Fruit fly (Drosophila melanogaster) whole organism, embryonic: Measurements from ENCODE around the gene dsx.
A peak's percentile ranks its signal among the peaks of the same experiment; 100 is the strongest.

Experiments used
- CG10321 ChIP-seq: fragments of 200-800 bp; sonication (Bioruptor generic); IDR thresholded peaks from 2 replicates; pipeline ENCODE4 v1.3.6; 2022; ENCODE audit warnings: missing biosample characterization, missing genetic modification characterization
- CG10979 ChIP-seq: fragments of 200-800 bp; sonication (Bioruptor generic); optimal IDR thresholded peaks from 2 replicates; lab custom pipeline; 2018; ENCODE audit warnings: missing biosample characterization, mild to moderate bottlenecking, missing genetic modification characterization, moderate library complexity
- CG11504 ChIP-seq: fragments of 200-800 bp; sonication (Bioruptor generic); optimal IDR thresholded peaks from 3 replicates; lab custom pipeline; 2019; ENCODE audit warnings: missing biosample characterization, mild to moderate bottlenecking, missing genetic modification characterization, moderate library complexity
- CG11560 ChIP-seq: fragments of 200-800 bp; sonication (Bioruptor generic); IDR thresholded peaks from 3 replicates; pipeline ENCODE4 v1.3.6; 2022; ENCODE audit warnings: missing biosample characterization, missing genetic modification characterization
- CG12942 ChIP-seq: fragments of 200-800 bp; sonication (Bioruptor generic); optimal IDR thresholded peaks from 3 replicates; lab custom pipeline; 2016; ENCODE audit warnings: missing biosample characterization, missing genetic modification characterization
- CG13287 ChIP-seq: fragments of 200-800 bp; sonication (Bioruptor generic); IDR thresholded peaks from 2 replicates; pipeline ENCODE4 v1.3.6; 2022; ENCODE audit warnings: missing biosample characterization, missing genetic modification characterization; ENCODE audit not compliant: partially characterized antibody
- CG13424 ChIP-seq: fragments of 200-800 bp; sonication (Bioruptor generic); optimal IDR thresholded peaks from 2 replicates; lab custom pipeline; 2019; ENCODE audit warnings: missing biosample characterization, mild to moderate bottlenecking, missing genetic modification characterization, moderate library complexity
- CG16813 ChIP-seq: fragments of 200-800 bp; sonication (Bioruptor generic); IDR thresholded peaks from 3 replicates; pipeline ENCODE4 v1.3.6; 2022; ENCODE audit warnings: missing biosample characterization, missing genetic modification characterization; ENCODE audit not compliant: partially characterized antibody
- CG17359 ChIP-seq: fragments of 200-800 bp; sonication (Bioruptor generic); optimal IDR thresholded peaks from 3 replicates; lab custom pipeline; 2018; ENCODE audit warnings: missing biosample characterization, mild to moderate bottlenecking, missing genetic modification characterization, moderate library complexity
- CG18599 ChIP-seq: fragments of 200-800 bp; sonication (Bioruptor generic); optimal IDR thresholded peaks from 3 replicates; lab custom pipeline; 2017; ENCODE audit warnings: missing biosample characterization, missing genetic modification characterization, mild to moderate bottlenecking, moderate library complexity, missing genetic modification reagents
- CG2712 ChIP-seq: fragments of 200-800 bp; optimal IDR thresholded peaks from 3 replicates; lab custom pipeline; 2019; ENCODE audit warnings: missing biosample characterization, mild to moderate bottlenecking, missing genetic modification characterization, moderate library complexity
- CG31388 ChIP-seq: fragments of 200-800 bp; sonication (Bioruptor generic); optimal IDR thresholded peaks from 2 replicates; lab custom pipeline; 2016; ENCODE audit warnings: missing biosample characterization, missing genetic modification characterization
- CG3281 ChIP-seq: fragments of 200-800 bp; sonication (Bioruptor generic); optimal IDR thresholded peaks from 3 replicates; lab custom pipeline; 2017; ENCODE audit warnings: missing biosample characterization, mild to moderate bottlenecking, missing genetic modification characterization
- CG6683 ChIP-seq: fragments of 200-800 bp; sonication (Bioruptor generic); optimal IDR thresholded peaks from 2 replicates; lab custom pipeline; 2017; ENCODE audit warnings: missing biosample characterization, mild to moderate bottlenecking, missing genetic modification characterization, missing genetic modification reagents
- CG7372 ChIP-seq: fragments of 200-800 bp; sonication (Bioruptor generic); IDR thresholded peaks from 2 replicates; pipeline ENCODE4 v1.3.6; 2022; ENCODE audit warnings: missing biosample characterization, missing genetic modification characterization
- CTCF ChIP-seq: fragments of 200-800 bp; sonication (Bioruptor generic); optimal IDR thresholded peaks from 2 replicates; lab custom pipeline; 2017; ENCODE audit warnings: missing biosample characterization, mild to moderate bottlenecking, missing genetic modification characterization, moderate library complexity
- Fer3 ChIP-seq: fragments of 200-800 bp; sonication (Bioruptor generic); optimal IDR thresholded peaks from 2 replicates; lab custom pipeline; 2018; ENCODE audit warnings: missing biosample characterization, mild to moderate bottlenecking, missing genetic modification characterization, moderate library complexity
- HLH3B ChIP-seq: fragments of 200-800 bp; sonication (Bioruptor generic); IDR thresholded peaks from 2 replicates; pipeline ENCODE4 v1.3.6; 2022; ENCODE audit warnings: missing biosample characterization, missing genetic modification characterization
- HLHmδ ChIP-seq: fragments of 200-800 bp; sonication (Bioruptor generic); optimal IDR thresholded peaks from 2 replicates; lab custom pipeline; 2018; ENCODE audit warnings: missing biosample characterization, mild to moderate bottlenecking, missing genetic modification characterization, moderate library complexity
- Hmx ChIP-seq: fragments of 200-800 bp; sonication (Bioruptor generic); optimal IDR thresholded peaks from 2 replicates; lab custom pipeline; 2016; ENCODE audit warnings: missing biosample characterization, missing genetic modification characterization
- Hr51 ChIP-seq, 2 experiments: fragments of 200-800 bp; sonication (Bioruptor generic); optimal IDR thresholded peaks; 2 replicates in 1 of 2; 3 replicates in 1 of 2; lab custom pipeline; 2016 to 2018; ENCODE audit warnings: missing biosample characterization in 2 of 2, missing genetic modification characterization in 2 of 2, mild to moderate bottlenecking in 1 of 2, moderate library complexity in 1 of 2
- Jarid2 ChIP-seq: fragments of 200-800 bp; sonication (Bioruptor generic); optimal IDR thresholded peaks from 3 replicates; lab custom pipeline; 2017; ENCODE audit warnings: mild to moderate bottlenecking, missing biosample characterization, missing genetic modification reagents, missing genetic modification characterization
- Kr ChIP-seq: fragments of 200-800 bp; sonication (Bioruptor generic); optimal IDR thresholded peaks from 2 replicates; lab custom pipeline; 2017; ENCODE audit warnings: missing biosample characterization, mild to moderate bottlenecking, missing genetic modification characterization
- Lhr ChIP-seq: fragments of 200-800 bp; sonication (Bioruptor generic); optimal IDR thresholded peaks from 3 replicates; lab custom pipeline; 2017; ENCODE audit warnings: mild to moderate bottlenecking, missing biosample characterization, missing genetic modification reagents, missing genetic modification characterization
- Poxn ChIP-seq: fragments of 200-800 bp; sonication (Bioruptor generic); IDR thresholded peaks from 2 replicates; pipeline ENCODE4 v1.3.6; 2022; ENCODE audit warnings: missing biosample characterization, missing genetic modification characterization
- Side ChIP-seq: fragments of 200-800 bp; sonication (Bioruptor generic); optimal IDR thresholded peaks from 2 replicates; lab custom pipeline; 2016; ENCODE audit warnings: missing biosample characterization, missing genetic modification characterization
- Six4 ChIP-seq: fragments of 200-800 bp; sonication (Bioruptor generic); optimal IDR thresholded peaks from 2 replicates; lab custom pipeline; 2016; ENCODE audit warnings: missing biosample characterization, missing genetic modification characterization
- Trl ChIP-seq, 3 experiments: fragments of >200 bp in 2 of 3; fragments of 200-800 bp in 1 of 3; sonication (Bioruptor generic) in 1 of 3; optimal IDR thresholded peaks; 2 replicates in 1 of 3; 3 replicates in 2 of 3; lab custom pipeline; 2016 to 2017; ENCODE audit warnings: missing biosample characterization in 1 of 3, missing genetic modification characterization in 1 of 3
- ase ChIP-seq: fragments of 200-800 bp; sonication (Bioruptor generic); IDR thresholded peaks from 3 replicates; pipeline ENCODE4 v1.3.6; 2022; ENCODE audit warnings: missing biosample characterization, missing genetic modification characterization
- cas ChIP-seq: fragments of 200-800 bp; sonication (Bioruptor generic); IDR thresholded peaks from 2 replicates; pipeline ENCODE4 v1.3.6; 2022; ENCODE audit warnings: missing biosample characterization, missing genetic modification characterization
- corto ChIP-seq: fragments of 200-800 bp; sonication (Bioruptor generic); optimal IDR thresholded peaks from 2 replicates; lab custom pipeline; 2016; ENCODE audit warnings: missing biosample characterization, mild to moderate bottlenecking, missing genetic modification characterization, moderate library complexity
- dati ChIP-seq: fragments of 200-800 bp; sonication (Bioruptor generic); IDR thresholded peaks from 2 replicates; pipeline ENCODE4 v1.3.6; 2022; ENCODE audit warnings: missing biosample characterization, missing genetic modification characterization
- dpn ChIP-seq, 2 experiments: fragments of 200-800 bp; sonication (Bioruptor generic); optimal IDR thresholded peaks; 3 replicates each; lab custom pipeline; 2016; ENCODE audit warnings: missing biosample characterization in 2 of 2, missing genetic modification characterization in 2 of 2
- gfzf ChIP-seq: fragments of 200-800 bp; sonication (Bioruptor generic); optimal IDR thresholded peaks from 2 replicates; lab custom pipeline; 2016; ENCODE audit warnings: missing biosample characterization, mild to moderate bottlenecking, missing genetic modification characterization, moderate library complexity
- jigr1 ChIP-seq: fragments of 200-800 bp; sonication (Bioruptor generic); IDR thresholded peaks from 3 replicates; pipeline ENCODE4 v1.3.6; 2022; ENCODE audit warnings: missing biosample characterization, missing genetic modification characterization
- jing ChIP-seq: fragments of 200-800 bp; sonication (Bioruptor generic); optimal IDR thresholded peaks from 2 replicates; lab custom pipeline; 2018; ENCODE audit warnings: missing biosample characterization, mild to moderate bottlenecking, missing genetic modification characterization
- knrl ChIP-seq: fragments of 200-800 bp; sonication (Bioruptor generic); IDR thresholded peaks from 3 replicates; pipeline ENCODE4 v1.3.6; 2022; ENCODE audit warnings: missing biosample characterization, missing genetic modification characterization; ENCODE audit not compliant: partially characterized antibody
- pho ChIP-seq: fragments of 200-800 bp; sonication (Bioruptor generic); optimal IDR thresholded peaks from 2 replicates; lab custom pipeline; 2016; ENCODE audit warnings: missing biosample characterization, missing genetic modification characterization
- pita ChIP-seq: fragments of 200-800 bp; sonication (Bioruptor generic); optimal IDR thresholded peaks from 2 replicates; lab custom pipeline; 2017; ENCODE audit warnings: missing biosample characterization, mild to moderate bottlenecking, missing genetic modification characterization
- pros ChIP-seq: fragments of 200-800 bp; sonication (Bioruptor generic); optimal IDR thresholded peaks from 3 replicates; lab custom pipeline; 2019; ENCODE audit warnings: missing biosample characterization, mild to moderate bottlenecking, missing genetic modification characterization, moderate library complexity
- ranshi ChIP-seq: fragments of 200-800 bp; sonication (Bioruptor generic); IDR thresholded peaks from 2 replicates; pipeline ENCODE4 v1.3.6; 2022; ENCODE audit warnings: missing biosample characterization, missing genetic modification characterization
- slp2 ChIP-seq: fragments of 200-800 bp; sonication (Bioruptor generic); optimal IDR thresholded peaks from 2 replicates; lab custom pipeline; 2016; ENCODE audit warnings: missing biosample characterization, missing genetic modification characterization
- sug ChIP-seq: fragments of 200-800 bp; optimal IDR thresholded peaks from 2 replicates; lab custom pipeline; 2019; ENCODE audit warnings: missing biosample characterization, mild to moderate bottlenecking, missing genetic modification characterization, moderate library complexity
- unc-4 ChIP-seq: fragments of 200-800 bp; sonication (Bioruptor generic); IDR thresholded peaks from 2 replicates; pipeline ENCODE4 v1.3.6; 2022; ENCODE audit warnings: missing biosample characterization, missing genetic modification characterization; ENCODE audit not compliant: partially characterized antibody
- vvl ChIP-seq: fragments of 200-800 bp; sonication (Bioruptor generic); IDR thresholded peaks from 2 replicates; pipeline ENCODE4 v1.3.6; 2022; ENCODE audit warnings: missing biosample characterization, missing genetic modification characterization
- wor ChIP-seq: fragments of 200-800 bp; sonication (Bioruptor generic); IDR thresholded peaks from 2 replicates; pipeline ENCODE4 v1.3.6; 2022; ENCODE audit warnings: missing biosample characterization, missing genetic modification characterization
- yki ChIP-seq: fragments of >200 bp; optimal IDR thresholded peaks from 3 replicates; lab custom pipeline; 2018

Gene dsx

DNA sequence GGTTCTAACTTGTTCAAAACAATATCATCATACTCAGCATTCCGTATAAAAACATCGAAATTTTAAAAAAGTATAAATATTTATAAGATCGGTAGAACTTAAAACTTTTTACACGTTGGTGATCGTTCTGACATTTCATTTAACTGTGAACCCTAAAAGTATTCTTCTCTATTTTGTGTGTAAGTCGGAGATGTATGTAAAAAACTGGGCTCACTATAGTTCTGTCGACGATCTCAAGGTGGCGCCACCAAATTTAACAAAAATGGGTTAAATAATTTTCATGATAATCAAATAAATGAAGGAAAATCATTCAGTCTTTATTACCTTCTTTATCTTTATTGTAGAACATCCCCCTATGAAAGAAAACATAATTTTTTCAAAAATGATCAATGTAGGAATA, 14.2 kb upstream of the dsx start (continued):
- TF ChIP-seq CG10321 (GFP tag; lab: Robert Waterston, UW), result no peak
- TF ChIP-seq CG18599 (GFP tag; lab: Kevin White, UChicago), result no peak
- no peak for TF ChIP-seq CG12942 (GFP tag; lab: Kevin White, UChicago)
- no peak for TF ChIP-seq Hr51 (GFP tag; optimal IDR thresholded peaks at IDR 0.05; lab: Kevin White, UChicago)
- no peak for TF ChIP-seq sug (tag; lab: Kevin White, UChicago)
- TF ChIP-seq HLHmδ (GFP tag; lab: Kevin White, UChicago), result no peak
- no peak for TF ChIP-seq unc-4 (GFP tag; lab: Robert Waterston, UW)
- no peak for TF ChIP-seq Hmx (GFP tag; lab: Kevin White, UChicago)
- TF ChIP-seq Jarid2 (GFP tag; lab: Kevin White, UChicago), result no peak
- no peak for TF ChIP-seq wor (GFP tag; lab: Robert Waterston, UW)
- TF ChIP-seq pros, result no peak
- no peak for TF ChIP-seq CG13424 (tag; lab: Kevin White, UChicago)
- peak; percentile 2 for TF ChIP-seq pita (GFP tag; lab: Kevin White, UChicago)
- no peak for TF ChIP-seq HLH3B
- TF ChIP-seq CG11560 (tag; lab: Robert Waterston, UW), result no peak
- no peak for TF ChIP-seq gfzf
- TF ChIP-seq Lhr (GFP tag; lab: Kevin White, UChicago), result peak; percentile 67
- TF ChIP-seq ranshi, result no peak
- TF ChIP-seq Side (GFP tag; lab: Kevin White, UChicago), result no peak
- no peak for TF ChIP-seq ase (GFP tag; lab: Robert Waterston, UW)
- peak; percentile 10 for TF ChIP-seq CG10979 (tag; lab: Kevin White, UChicago)
- TF ChIP-seq Poxn (GFP tag; lab: Robert Waterston, UW), result no peak
- no peak for TF ChIP-seq Kr (GFP tag; lab: Kevin White, UChicago)
- no peak for TF ChIP-seq dati (GFP tag; lab: Robert Waterston, UW)
- TF ChIP-seq CG16813 (GFP tag; lab: Robert Waterston, UW), result 0 out of 3 replicates have a peak, but pooled peaks have one; percentile 35
- no peak for TF ChIP-seq CG6683
- no peak for TF ChIP-seq dpn (GFP tag; optimal IDR thresholded peaks at IDR 0.05; lab: Kevin White, UChicago)
- no peak for TF ChIP-seq Trl (optimal IDR thresholded peaks at IDR 0.05; lab: Kevin White, UChicago)
- no peak for TF ChIP-seq Trl (GFP tag; optimal IDR thresholded peaks at IDR 0.05; lab: Kevin White, UChicago)
- TF ChIP-seq pho (GFP tag; lab: Kevin White, UChicago), result no peak
- TF ChIP-seq Fer3 (tag; lab: Kevin White, UChicago), result no peak
- TF ChIP-seq CG13287 (GFP tag; lab: Robert Waterston, UW), result peak; percentile 24; the same call in 1 of the 2 replicates
- TF ChIP-seq corto (GFP tag; lab: Kevin White, UChicago), result no peak
- no peak for TF ChIP-seq yki
- peak; percentile 96 for TF ChIP-seq CTCF (GFP tag; lab: Kevin White, UChicago)
- no peak for TF ChIP-seq CG17359
- no peak for TF ChIP-seq CG3281 (GFP tag; lab: Kevin White, UChicago)
- TF ChIP-seq knrl (GFP tag; lab: Robert Waterston, UW), result peak; percentile 32; the same call in 1 of the 3 replicates
- TF ChIP-seq slp2 (GFP tag; lab: Kevin White, UChicago), result no peak
- TF ChIP-seq CG31388 (GFP tag; lab: Kevin White, UChicago), result no peak
- TF ChIP-seq CG2712 (tag; lab: Kevin White, UChicago), result peak; percentile 25
- TF ChIP-seq jigr1, result no peak

DNA sequence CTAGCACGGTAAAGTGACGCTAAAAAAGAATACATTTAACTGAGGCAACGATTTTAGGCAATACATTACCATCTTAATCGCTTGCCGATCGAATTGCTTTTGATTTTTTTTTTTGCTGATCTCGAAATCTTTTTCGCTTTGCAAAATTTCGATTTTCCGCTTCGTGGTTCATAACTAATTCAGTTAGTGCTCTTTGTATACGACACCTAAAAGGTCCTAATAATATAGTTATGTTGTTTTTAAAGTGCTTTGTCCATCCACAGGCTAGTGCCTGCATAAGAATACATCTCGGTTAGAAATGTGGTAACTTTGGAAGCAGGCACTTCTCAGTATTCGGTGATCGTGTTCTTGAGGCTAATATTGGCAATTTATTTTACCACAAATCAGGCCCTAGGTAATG, 13.0 kb upstream of the dsx start, which contains the start of gene Sfp84E:
Gene Sfp84E, minus strand, starts transcription at position 101 of the 400 bp plus-strand sequence.
- TF ChIP-seq cas, result no peak
- no peak for TF ChIP-seq vvl (GFP tag; lab: Robert Waterston, UW)
- no peak for TF ChIP-seq jing (GFP tag; lab: Kevin White, UChicago)
- TF ChIP-seq Six4 (GFP tag; lab: Kevin White, UChicago), result no peak
- no peak for TF ChIP-seq CG7372
- TF ChIP-seq pho (GFP tag; lab: Kevin White, UChicago), result no peak
- no peak for TF ChIP-seq CG12942 (GFP tag; lab: Kevin White, UChicago)
- TF ChIP-seq CG11504 (tag; lab: Kevin White, UChicago), result no peak
